Worm (Caenorhabditis elegans): ENCODE data around the gene srw-138.
"Not testable (repeated sequence)": the region's sequence is repeated elsewhere in the genome, so short reads cannot be mapped to it uniquely, and the experiment has no call there.

The srw-138 gene

ce11 chrV:2955342-2955741 is 7.5 kb downstream of the srw-138 start, which contains the start of gene srh-248:
TSS of gene srh-248 (minus strand) at chrV:2955442.
- TF ChIP-seq ztf-16 (tag; optimal IDR thresholded peaks at IDR 0.05); pag-3 (tag; optimal IDR thresholded peaks at IDR 0.05; ENCODE audit: borderline replicate concordance); elt-4 (tag; optimal IDR thresholded peaks at IDR 0.05): not testable (repeated sequence)

ce11 chrV:2952102-2952501 is 10.8 kb downstream of the srw-138 start, which contains the start of gene srw-122:
TSS of gene srw-122 (minus strand) at chrV:2952202.
- not testable (repeated sequence) for TF ChIP-seq ceh-19 (GFP tag; optimal IDR thresholded peaks at IDR 0.05); fkh-6 (tag; optimal IDR thresholded peaks at IDR 0.05); ceh-22 (tag; optimal IDR thresholded peaks at IDR 0.05)

ce11 chrV:2945602-2946001 is 17.3 kb downstream of the srw-138 start, which contains the start of gene srh-87:
TSS of gene srh-87 (minus strand) at chrV:2945702.
- no peak for TF ChIP-seq ceh-14 (tag; optimal IDR thresholded peaks at IDR 0.05)
- no peak for TF ChIP-seq hlh-13 (GFP tag; optimal IDR thresholded peaks at IDR 0.05)
- TF ChIP-seq elt-2 (tag; optimal IDR thresholded peaks at IDR 0.05), result no peak
- TF ChIP-seq mec-3 (tag; optimal IDR thresholded peaks at IDR 0.05; ENCODE audit: borderline replicate concordance), result no peak
- no peak for TF ChIP-seq fax-1 (tag; optimal IDR thresholded peaks at IDR 0.05)
- TF ChIP-seq hlh-8 (tag; optimal IDR thresholded peaks at IDR 0.05), result no peak
- no peak for TF ChIP-seq nhr-11 (tag; optimal IDR thresholded peaks at IDR 0.05)
- TF ChIP-seq sox-2 (GFP tag; IDR thresholded peaks at IDR 0.05), result no peak
- TF ChIP-seq ets-4 (tag; optimal IDR thresholded peaks at IDR 0.05), result no peak
- no peak for TF ChIP-seq unc-55 (GFP tag; optimal IDR thresholded peaks at IDR 0.05)

ce11 chrV:2943859-2944258 is 19.0 kb downstream of the srw-138 start, which contains the start of gene srw-137:
TSS of gene srw-137 (minus strand) at chrV:2943959.
- no peak for TF ChIP-seq ceh-48 (tag; optimal IDR thresholded peaks at IDR 0.05)
- no peak for TF ChIP-seq F13H6.1 (tag; optimal IDR thresholded peaks at IDR 0.05)
- no peak for TF ChIP-seq ahr-1 (tag; optimal IDR thresholded peaks at IDR 0.05)
- TF ChIP-seq K09A11.1 (tag; optimal IDR thresholded peaks at IDR 0.05; ENCODE audit: insufficient read depth), result no peak
- TF ChIP-seq ceh-30 (tag; optimal IDR thresholded peaks at IDR 0.05), result no peak
- TF ChIP-seq C38D4.7 (GFP tag; optimal IDR thresholded peaks at IDR 0.05), result no peak
- no peak for TF ChIP-seq ceh-2 (tag; optimal IDR thresholded peaks at IDR 0.05)
- no peak for TF ChIP-seq sox-4 (tag; optimal IDR thresholded peaks at IDR 0.05)
- no peak for TF ChIP-seq ceh-19 (GFP tag; optimal IDR thresholded peaks at IDR 0.05)
- TF ChIP-seq tbx-2 (tag; optimal IDR thresholded peaks at IDR 0.05), result no peak
- TF ChIP-seq Y22D7AL.16 (tag; optimal IDR thresholded peaks at IDR 0.05), result no peak
- no peak for TF ChIP-seq gmeb-2 (tag; optimal IDR thresholded peaks at IDR 0.05)
- TF ChIP-seq pqm-1 (tag; optimal IDR thresholded peaks at IDR 0.05), result no peak
- TF ChIP-seq sdc-2 (tag; optimal IDR thresholded peaks at IDR 0.05), result no peak
- TF ChIP-seq pros-1 (tag; optimal IDR thresholded peaks at IDR 0.05), result no peak

ce11 chrV:2942247-2942646 is 20.6 kb downstream of the srw-138 start:
- TF ChIP-seq ama-1 (optimal IDR thresholded peaks at IDR 0.05), result no peak
- no peak for TF ChIP-seq elt-4 (tag; optimal IDR thresholded peaks at IDR 0.05)
- no peak for TF ChIP-seq K02D7.2 (tag; optimal IDR thresholded peaks at IDR 0.05)
- TF ChIP-seq ceh-19 (GFP tag; optimal IDR thresholded peaks at IDR 0.05), result no peak
- no peak for TF ChIP-seq ref-2 (tag; optimal IDR thresholded peaks at IDR 0.05)
- no peak for TF ChIP-seq nhr-11 (tag; optimal IDR thresholded peaks at IDR 0.05)
- no peak for TF ChIP-seq hlh-6 (tag; optimal IDR thresholded peaks at IDR 0.05)
- TF ChIP-seq rnt-1 (tag; optimal IDR thresholded peaks at IDR 0.05), result no peak
- no peak for TF ChIP-seq ceh-9 (tag; optimal IDR thresholded peaks at IDR 0.05)
- no peak for TF ChIP-seq ceh-18 (tag; optimal IDR thresholded peaks at IDR 0.05)
- TF ChIP-seq K09A11.1 (tag; optimal IDR thresholded peaks at IDR 0.05; ENCODE audit: insufficient read depth), result no peak
- TF ChIP-seq ceh-22 (tag; optimal IDR thresholded peaks at IDR 0.05), result no peak
- no peak for TF ChIP-seq pqm-1 (tag; optimal IDR thresholded peaks at IDR 0.05)
- TF ChIP-seq syd-9 (tag; optimal IDR thresholded peaks at IDR 0.05), result no peak
- TF ChIP-seq tbx-7 (tag; optimal IDR thresholded peaks at IDR 0.05), result no peak
- TF ChIP-seq unc-42 (tag; optimal IDR thresholded peaks at IDR 0.05), result no peak
- TF ChIP-seq ceh-6 (GFP tag; optimal IDR thresholded peaks at IDR 0.05), result no peak
- TF ChIP-seq pha-4 (tag; optimal IDR thresholded peaks at IDR 0.05), result no peak
